Worm (Caenorhabditis elegans) whole organism, L1 larva: ENCODE results near the gene F02E8.4.
A peak's percentile ranks its signal among the peaks of the same experiment; 100 is the strongest.

Source experiments
- C04F5.9 ChIP-seq: sonication (generic microtip); optimal IDR thresholded peaks from 2 replicates; lab custom pipeline; 2016; ENCODE audit warnings: missing genetic modification characterization, missing compliant biosample characterization
- C16A3.4 ChIP-seq: fragments of 150-350 bp; optimal IDR thresholded peaks from 2 replicates; lab custom pipeline; 2014; ENCODE audit warnings: missing biosample characterization, missing genetic modification characterization
- Y116A8C.19 ChIP-seq: sonication (generic microtip); optimal IDR thresholded peaks from 2 replicates; lab custom pipeline; 2016; ENCODE audit warnings: missing compliant biosample characterization, missing genetic modification characterization, borderline replicate concordance
- aha-1 ChIP-seq: fragments of 150-350 bp; optimal IDR thresholded peaks from 2 replicates; lab custom pipeline; 2014; ENCODE audit warnings: missing biosample characterization, missing genetic modification characterization
- alr-1 ChIP-seq: fragments of 200-800 bp; sonication (Bioruptor generic); optimal IDR thresholded peaks from 2 replicates; lab custom pipeline; 2018; ENCODE audit warnings: borderline replicate concordance, mild to moderate bottlenecking, missing genetic modification characterization, missing compliant biosample characterization
- aly-2 ChIP-seq: fragments of 150-350 bp; optimal IDR thresholded peaks from 2 replicates; lab custom pipeline; 2014; ENCODE audit warnings: missing biosample characterization, missing genetic modification characterization
- ama-1 ChIP-seq: fragments of 150-350 bp; optimal IDR thresholded peaks from 2 replicates; lab custom pipeline; 2014
- blmp-1 ChIP-seq: fragments of 150-350 bp; optimal IDR thresholded peaks from 2 replicates; lab custom pipeline; 2014; ENCODE audit warnings: missing biosample characterization, missing genetic modification characterization
- ceh-63 ChIP-seq: fragments of 200-800 bp; sonication (Bioruptor generic); optimal IDR thresholded peaks from 2 replicates; lab custom pipeline; 2018; ENCODE audit warnings: mild to moderate bottlenecking, missing genetic modification characterization, missing compliant biosample characterization
- ceh-8 ChIP-seq: fragments of 200-800 bp; sonication (Bioruptor generic); optimal IDR thresholded peaks from 2 replicates; lab custom pipeline; 2018; ENCODE audit warnings: mild to moderate bottlenecking, missing genetic modification characterization, moderate library complexity, missing compliant biosample characterization
- ceh-88 ChIP-seq: fragments of 200-800 bp; sonication (Bioruptor generic); IDR thresholded peaks from 2 replicates; pipeline ENCODE4 v1.3.6; 2022; ENCODE audit warnings: missing genetic modification characterization, missing compliant biosample characterization
- ceh-90 ChIP-seq: sonication (generic microtip); optimal IDR thresholded peaks from 2 replicates; lab custom pipeline; 2016; ENCODE audit warnings: missing genetic modification characterization, missing compliant biosample characterization
- ces-1 ChIP-seq: fragments of 150-350 bp; optimal IDR thresholded peaks from 2 replicates; lab custom pipeline; 2014; ENCODE audit warnings: missing biosample characterization, missing genetic modification reagents, missing genetic modification characterization
- dpl-1 ChIP-seq, 3 experiments: fragments of 150-350 bp in 2 of 3; sonication (generic microtip) in 1 of 3; optimal IDR thresholded peaks; 2 replicates each; lab custom pipeline; 2014 to 2017; ENCODE audit warnings: missing biosample characterization in 3 of 3, missing genetic modification characterization in 3 of 3, missing genetic modification reagents in 3 of 3
- dsc-1 ChIP-seq: sonication (generic microtip); optimal IDR thresholded peaks from 2 replicates; lab custom pipeline; 2016; ENCODE audit warnings: mild to moderate bottlenecking, missing genetic modification characterization, missing compliant biosample characterization
- efl-1 ChIP-seq, 4 experiments: fragments of 150-350 bp; optimal IDR thresholded peaks in 3 of 4; peaks in 1 of 4; 1 replicate in 1 of 4; 2 replicates in 3 of 4; lab custom pipeline; 2014; ENCODE audit warnings: missing biosample characterization in 2 of 4, missing genetic modification characterization in 2 of 4, missing genetic modification reagents in 2 of 4
- fkh-10 ChIP-seq: sonication (generic microtip); optimal IDR thresholded peaks from 2 replicates; lab custom pipeline; 2017; ENCODE audit warnings: missing biosample characterization, missing genetic modification reagents, missing genetic modification characterization
- fos-1 ChIP-seq: fragments of 150-350 bp; optimal IDR thresholded peaks from 2 replicates; lab custom pipeline; 2014; ENCODE audit warnings: missing biosample characterization, missing genetic modification characterization
- hlh-17 ChIP-seq: fragments of 200-800 bp; sonication (Bioruptor generic); optimal IDR thresholded peaks from 2 replicates; lab custom pipeline; 2018; ENCODE audit warnings: missing genetic modification characterization, mild to moderate bottlenecking, missing compliant biosample characterization, moderate library complexity, borderline replicate concordance
- hlh-4 ChIP-seq: sonication (generic microtip); optimal IDR thresholded peaks from 2 replicates; lab custom pipeline; 2016; ENCODE audit warnings: mild to moderate bottlenecking, missing genetic modification characterization, missing compliant biosample characterization
- hpl-2 ChIP-seq: fragments of 150-350 bp; optimal IDR thresholded peaks from 2 replicates; lab custom pipeline; 2014; ENCODE audit warnings: missing biosample characterization, missing genetic modification reagents, missing genetic modification characterization
- jun-1 ChIP-seq: fragments of 150-350 bp; optimal IDR thresholded peaks from 2 replicates; lab custom pipeline; 2014; ENCODE audit warnings: missing biosample characterization, missing genetic modification reagents, missing genetic modification characterization
- lin-13 ChIP-seq: fragments of 150-350 bp; optimal IDR thresholded peaks from 2 replicates; lab custom pipeline; 2014; ENCODE audit warnings: missing biosample characterization, missing genetic modification reagents, missing genetic modification characterization
- lin-14 ChIP-seq: fragments of 200-800 bp; sonication (Bioruptor generic); optimal IDR thresholded peaks from 2 replicates; lab custom pipeline; 2018; ENCODE audit warnings: mild to moderate bottlenecking, missing genetic modification characterization, moderate library complexity, missing compliant biosample characterization
- lin-35 ChIP-seq, 2 experiments: fragments of 150-350 bp; optimal IDR thresholded peaks; 2 replicates each; lab custom pipeline; 2014; ENCODE audit warnings: missing biosample characterization in 2 of 2, missing genetic modification characterization in 2 of 2, missing genetic modification reagents in 2 of 2
- lin-39 ChIP-seq: fragments of 150-350 bp; optimal IDR thresholded peaks from 2 replicates; lab custom pipeline; 2014; ENCODE audit warnings: missing biosample characterization, missing genetic modification reagents, missing genetic modification characterization
- nhr-12 ChIP-seq: sonication (generic microtip); optimal IDR thresholded peaks from 2 replicates; lab custom pipeline; 2017; ENCODE audit warnings: missing biosample characterization, missing genetic modification characterization
- nhr-19 ChIP-seq: fragments of 200-800 bp; sonication (Bioruptor generic); conservative IDR thresholded peaks from 2 replicates; pipeline ENCODE4 v1.3.6; 2022; ENCODE audit warnings: missing genetic modification characterization, missing compliant biosample characterization
- nhr-20 ChIP-seq: sonication (generic microtip); optimal IDR thresholded peaks from 2 replicates; lab custom pipeline; 2016; ENCODE audit warnings: mild to moderate bottlenecking, missing genetic modification characterization, missing compliant biosample characterization
- nhr-237 ChIP-seq: fragments of 150-350 bp; optimal IDR thresholded peaks from 2 replicates; lab custom pipeline; 2014; ENCODE audit warnings: missing biosample characterization, missing genetic modification characterization
- nhr-28 ChIP-seq: fragments of 150-350 bp; optimal IDR thresholded peaks from 2 replicates; lab custom pipeline; 2014; ENCODE audit warnings: missing biosample characterization, missing genetic modification characterization
- nhr-71 ChIP-seq: sonication (generic microtip); optimal IDR thresholded peaks from 2 replicates; lab custom pipeline; 2016; ENCODE audit warnings: mild to moderate bottlenecking, missing genetic modification characterization, moderate library complexity, missing compliant biosample characterization
- nhr-77 ChIP-seq: fragments of 150-350 bp; optimal IDR thresholded peaks from 2 replicates; lab custom pipeline; 2014; ENCODE audit warnings: missing biosample characterization, missing genetic modification characterization
- nhr-84 ChIP-seq: sonication (generic microtip); optimal IDR thresholded peaks from 2 replicates; lab custom pipeline; 2017; ENCODE audit warnings: missing biosample characterization, missing genetic modification characterization
- pag-3 ChIP-seq: sonication (generic microtip); optimal IDR thresholded peaks from 2 replicates; lab custom pipeline; 2017; ENCODE audit warnings: missing genetic modification characterization, mild to moderate bottlenecking, missing compliant biosample characterization, antibody characterized with exemption, borderline replicate concordance; ENCODE audit not compliant: insufficient read depth
- pqm-1 ChIP-seq: sonication (generic microtip); optimal IDR thresholded peaks from 3 replicates; lab custom pipeline; 2017; ENCODE audit warnings: missing biosample characterization, missing genetic modification characterization
- snu-23 ChIP-seq: sonication (generic microtip); optimal IDR thresholded peaks from 2 replicates; lab custom pipeline; 2016; ENCODE audit warnings: missing genetic modification characterization, missing compliant biosample characterization
- sox-4 ChIP-seq: sonication (generic microtip); optimal IDR thresholded peaks from 2 replicates; lab custom pipeline; 2016; ENCODE audit warnings: missing genetic modification characterization, missing compliant biosample characterization
- sptf-1 ChIP-seq: fragments of 150-350 bp; optimal IDR thresholded peaks from 2 replicates; lab custom pipeline; 2014; ENCODE audit warnings: missing biosample characterization, missing genetic modification characterization
- swsn-7 ChIP-seq: sonication (generic microtip); optimal IDR thresholded peaks from 2 replicates; lab custom pipeline; 2016; ENCODE audit warnings: missing genetic modification characterization, missing compliant biosample characterization
- tlp-1 ChIP-seq: fragments of 150-350 bp; optimal IDR thresholded peaks from 2 replicates; lab custom pipeline; 2014; ENCODE audit warnings: missing biosample characterization, missing genetic modification characterization
- unc-62 ChIP-seq: fragments of 150-350 bp; optimal IDR thresholded peaks from 2 replicates; lab custom pipeline; 2014; ENCODE audit warnings: missing biosample characterization, missing genetic modification reagents, missing genetic modification characterization
- unc-98 ChIP-seq: fragments of 200-800 bp; sonication (Bioruptor generic); IDR thresholded peaks from 2 replicates; pipeline ENCODE4 v1.3.6; 2022; ENCODE audit warnings: missing genetic modification characterization, missing compliant biosample characterization
- vab-15 ChIP-seq: sonication (generic microtip); optimal IDR thresholded peaks from 2 replicates; lab custom pipeline; 2017; ENCODE audit warnings: missing genotype, mild to moderate bottlenecking, missing genetic modification characterization, missing compliant biosample characterization
- xbp-1 ChIP-seq: sonication (generic microtip); optimal IDR thresholded peaks from 2 replicates; lab custom pipeline; 2016; ENCODE audit warnings: missing genetic modification characterization, missing compliant biosample characterization
- zip-4 ChIP-seq: fragments of 200-800 bp; sonication (Bioruptor generic); optimal IDR thresholded peaks from 2 replicates; lab custom pipeline; 2018; ENCODE audit warnings: mild to moderate bottlenecking, missing genetic modification characterization, moderate library complexity, missing compliant biosample characterization
- ztf-11 ChIP-seq, 2 experiments: sonication (generic microtip); optimal IDR thresholded peaks; 2 replicates each; lab custom pipeline; 2016 to 2017; ENCODE audit warnings: missing genetic modification characterization in 2 of 2, missing biosample characterization in 1 of 2, missing compliant biosample characterization in 1 of 2
- ztf-4 ChIP-seq: fragments of 150-350 bp; optimal IDR thresholded peaks from 2 replicates; lab custom pipeline; 2014; ENCODE audit warnings: missing biosample characterization, missing genetic modification characterization

F02E8.4 gene

ce11 chrX:4451936-4452335 is 2.0 kb upstream of the F02E8.4 start:
- no peak for TF ChIP-seq lin-39 (tag; lab: Kevin White, UChicago)
- no peak for TF ChIP-seq ztf-4 (tag; lab: Kevin White, UChicago)
- no peak for TF ChIP-seq lin-14 (GFP tag; lab: Kevin White, UChicago)
- no peak for TF ChIP-seq hpl-2 (GFP tag; lab: Kevin White, UChicago)
- no peak for TF ChIP-seq lin-13 (GFP tag; lab: Kevin White, UChicago)
- TF ChIP-seq dpl-1 (GFP tag; optimal IDR thresholded peaks at IDR 0.05; lab: Kevin White, UChicago), result no peak
- TF ChIP-seq ceh-8 (GFP tag; lab: Kevin White, UChicago), result no peak
- no peak for TF ChIP-seq fkh-10 (GFP tag; lab: Kevin White, UChicago)
- TF ChIP-seq ceh-88 (GFP tag; lab: Robert Waterston, UW), result no peak
- TF ChIP-seq dsc-1 (tag; lab: Kevin White, UChicago), result no peak
- TF ChIP-seq nhr-84, result no peak
- TF ChIP-seq hlh-17, result no peak
- no peak for TF ChIP-seq blmp-1 (tag; lab: Kevin White, UChicago)
- TF ChIP-seq nhr-77 (tag; lab: Kevin White, UChicago), result no peak
- no peak for TF ChIP-seq C04F5.9

DNA sequence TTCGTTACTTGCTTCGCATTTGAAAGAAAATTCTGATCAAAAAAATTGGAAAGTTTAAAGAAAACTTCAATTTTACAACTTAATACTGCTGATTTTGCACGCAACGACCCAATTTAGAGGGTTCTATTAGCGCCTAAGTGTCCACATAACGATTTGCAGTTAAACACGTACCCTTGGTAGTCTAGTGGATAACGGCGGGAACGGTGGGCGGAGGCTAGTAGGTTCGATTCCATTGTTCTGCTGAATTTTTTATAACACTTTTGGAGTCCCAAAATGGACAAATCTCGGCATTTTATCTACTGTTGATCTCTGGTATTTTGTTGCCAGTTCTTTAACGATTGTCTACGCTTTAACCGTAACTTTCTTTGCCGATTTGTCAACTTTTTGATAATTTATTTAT is 819 bp upstream of the F02E8.4 start:
- TF ChIP-seq Y116A8C.19 (tag; lab: Kevin White, UChicago) (no peak), sptf-1 (tag; lab: Kevin White, UChicago) (no peak), fos-1 (tag; lab: Kevin White, UChicago) (no peak), aly-2 (tag; lab: Kevin White, UChicago) (no peak), unc-62 (GFP tag; lab: Kevin White, UChicago) (no peak), alr-1 (tag; lab: Kevin White, UChicago) (no peak), aha-1 (tag; lab: Kevin White, UChicago) (no peak), ama-1 (no peak), nhr-71 (no peak), nhr-19 (GFP tag; lab: Robert Waterston, UW) (no peak)

DNA sequence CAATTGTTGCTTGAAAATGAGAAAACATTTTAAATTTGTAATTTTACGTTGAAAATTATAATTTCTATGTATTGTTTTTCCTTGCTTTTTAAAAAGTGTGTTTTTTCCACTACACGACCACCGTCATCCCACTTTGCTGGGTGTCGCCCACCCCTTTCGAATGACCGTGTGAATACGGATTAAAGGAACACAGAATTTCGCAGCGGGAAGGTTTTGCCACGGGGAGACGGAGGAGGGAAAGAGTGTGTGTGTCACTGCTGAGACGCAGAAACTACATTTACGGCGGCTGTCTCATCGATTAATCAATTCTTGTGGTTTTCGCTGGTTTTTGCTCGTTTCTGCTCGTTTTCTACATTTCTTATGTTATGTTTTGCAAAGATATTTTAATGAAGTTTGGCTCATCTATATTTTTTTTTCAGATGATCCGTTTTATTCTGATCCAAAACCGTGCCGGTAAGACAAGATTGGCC is 4.0 kb downstream of the F02E8.4 start, which contains the start of gene aps-2:
TSS of gene aps-2 (plus strand) at position 420 of the 470 bp plus-strand sequence.
- TF ChIP-seq ces-1 (GFP tag; lab: Kevin White, UChicago), result no peak
- TF ChIP-seq hlh-17, result no peak
- TF ChIP-seq xbp-1 (tag; lab: Kevin White, UChicago), result peak; percentile 71
- TF ChIP-seq aly-2 (tag; lab: Kevin White, UChicago), result no peak
- TF ChIP-seq jun-1 (tag; lab: Kevin White, UChicago), result peak; percentile 40
- no peak for TF ChIP-seq sox-4 (tag; lab: Kevin White, UChicago)
- TF ChIP-seq lin-35 (GFP tag; optimal IDR thresholded peaks at IDR 0.05; lab: Kevin White, UChicago), result peak; percentile 32 to 61
- peak; percentile 45 for TF ChIP-seq C16A3.4 (tag; lab: Kevin White, UChicago)
- TF ChIP-seq nhr-28 (tag; lab: Kevin White, UChicago), result no peak
- TF ChIP-seq ama-1, result no peak
- TF ChIP-seq dsc-1 (tag; lab: Kevin White, UChicago), result no peak
- no peak for TF ChIP-seq fos-1 (tag; lab: Kevin White, UChicago)
- peak; percentile 28 for TF ChIP-seq lin-39 (tag; lab: Kevin White, UChicago)
- TF ChIP-seq sptf-1 (tag; lab: Kevin White, UChicago), result no peak
- peak; percentile 57 for TF ChIP-seq swsn-7 (tag; lab: Kevin White, UChicago)
- no peak for TF ChIP-seq nhr-237
- TF ChIP-seq nhr-20 (tag; lab: Kevin White, UChicago), result peak; percentile 53
- TF ChIP-seq nhr-12, result no peak
- TF ChIP-seq vab-15, result no peak
- TF ChIP-seq fkh-10 (GFP tag; lab: Kevin White, UChicago), result peak; percentile 39
- TF ChIP-seq unc-62 (GFP tag; lab: Kevin White, UChicago), result no peak
- TF ChIP-seq zip-4 (GFP tag; lab: Kevin White, UChicago), result no peak
- TF ChIP-seq ceh-63, result no peak
- TF ChIP-seq tlp-1, result no peak
- TF ChIP-seq aha-1 (tag; lab: Kevin White, UChicago), result no peak
- TF ChIP-seq efl-1 (optimal IDR thresholded peaks at IDR 0.05; lab: Kevin White, UChicago), result peak; percentile 48 to 69
- peak in 1 of 2 experiments; percentile 90 for TF ChIP-seq efl-1 (GFP tag; optimal IDR thresholded peaks at IDR 0.05 in 1 of 2; lab: Kevin White, UChicago)
- no peak for TF ChIP-seq pqm-1
- no peak for TF ChIP-seq hlh-4 (tag; lab: Kevin White, UChicago)
- no peak for TF ChIP-seq nhr-71
- TF ChIP-seq ztf-11 (tag; optimal IDR thresholded peaks at IDR 0.05; lab: Kevin White, UChicago), result no peak
- peak; percentile 67 for TF ChIP-seq snu-23 (GFP tag; lab: Kevin White, UChicago)
- TF ChIP-seq ceh-90 (tag; lab: Kevin White, UChicago), result no peak
- TF ChIP-seq pag-3, result no peak
- no peak for TF ChIP-seq unc-98 (GFP tag; lab: Robert Waterston, UW)
